Fruit fly (Drosophila melanogaster): ENCODE results near the gene CG5787.
A peak's percentile ranks its signal among the peaks of the same experiment; 100 is the strongest.

The CG5787 gene

dm6 chr2L:12750060-12750459 is 37.3 kb upstream of the CG5787 start (continued):
- TF ChIP-seq Atf3 (GFP tag; optimal IDR thresholded peaks at IDR 0.05) (no peak), zfh1 (GFP tag; IDR thresholded peaks at IDR 0.05) (no peak), gce (GFP tag; IDR thresholded peaks at IDR 0.05) (no peak), Hand (GFP tag; optimal IDR thresholded peaks at IDR 0.05) (no peak), CG4854 (GFP tag; optimal IDR thresholded peaks at IDR 0.05) (no peak), ac (GFP tag; optimal IDR thresholded peaks at IDR 0.05) (no peak), CG31365 (tag; optimal IDR thresholded peaks at IDR 0.05) (no peak), ara (GFP tag; IDR thresholded peaks at IDR 0.05) (0 out of 2 replicates have a peak, but pooled peaks have one; percentile 14), HLHmδ (GFP tag; optimal IDR thresholded peaks at IDR 0.05) (no peak), CG2129 (GFP tag; IDR thresholded peaks at IDR 0.05; ENCODE audit: partially characterized antibody) (no peak), CG3407 (GFP tag; optimal IDR thresholded peaks at IDR 0.05) (no peak), Hmx (GFP tag; optimal IDR thresholded peaks at IDR 0.05) (no peak), CG9817 (tag; optimal IDR thresholded peaks at IDR 0.05) (no peak), TFAM (GFP tag; optimal IDR thresholded peaks at IDR 0.05) (no peak), CG30403 (GFP tag; optimal IDR thresholded peaks at IDR 0.05) (no peak), Lpt (GFP tag; optimal IDR thresholded peaks at IDR 0.05) (no peak), pzg (GFP tag; optimal IDR thresholded peaks at IDR 0.05) (no peak), CG4617 (GFP tag; optimal IDR thresholded peaks at IDR 0.05; ENCODE audit: borderline replicate concordance) (no peak), CG17328 (GFP tag; IDR thresholded peaks at IDR 0.05) (no peak), CG2875 (GFP tag; optimal IDR thresholded peaks at IDR 0.05) (no peak), Usf (GFP tag; optimal IDR thresholded peaks at IDR 0.05) (no peak), CG17829 (tag; optimal IDR thresholded peaks at IDR 0.05) (no peak), ranshi (GFP tag; IDR thresholded peaks at IDR 0.05) (0 out of 2 replicates have a peak, but pooled peaks have one; percentile 16), CG12659 (GFP tag; optimal IDR thresholded peaks at IDR 0.05) (peak; percentile 3), sim (GFP tag; IDR thresholded peaks at IDR 0.05) (no peak), CG10959 (GFP tag; IDR thresholded peaks at IDR 0.05) (no peak), CG10431 (GFP tag; optimal IDR thresholded peaks at IDR 0.05) (no peak), CG11723 (GFP tag; optimal IDR thresholded peaks at IDR 0.05) (no peak), CG4282 (GFP tag; optimal IDR thresholded peaks at IDR 0.05) (no peak), PHDP (tag; optimal IDR thresholded peaks at IDR 0.05) (peak; percentile 10), sens (GFP tag) (peak; percentile 78), CG3995 (GFP tag; optimal IDR thresholded peaks at IDR 0.05) (no peak), pfk (GFP tag; optimal IDR thresholded peaks at IDR 0.05) (no peak), CG7786 (GFP tag; optimal IDR thresholded peaks at IDR 0.05) (no peak), otp (GFP tag; IDR thresholded peaks at IDR 0.05) (no peak), CG17361 (GFP tag; IDR thresholded peaks at IDR 0.05) (0 out of 3 replicates have a peak, but pooled peaks have one; percentile 19), tx (GFP tag; optimal IDR thresholded peaks at IDR 0.05) (no peak), CG8290 (GFP tag; optimal IDR thresholded peaks at IDR 0.05) (no peak), CG8290 (tag; optimal IDR thresholded peaks at IDR 0.05) (no peak), CG2199 (GFP tag; IDR thresholded peaks at IDR 0.05) (no peak), CG1647 (GFP tag; optimal IDR thresholded peaks at IDR 0.05) (no peak), CG17568 (GFP tag; optimal IDR thresholded peaks at IDR 0.05) (no peak), Taf1 (GFP tag; IDR thresholded peaks at IDR 0.05) (no peak), twi (tag; optimal IDR thresholded peaks at IDR 0.05) (no peak), tup (GFP tag; optimal IDR thresholded peaks at IDR 0.05) (no peak), CG6791 (GFP tag; IDR thresholded peaks at IDR 0.05; ENCODE audit: partially characterized antibody) (no peak), Vsx1 (GFP tag; optimal IDR thresholded peaks at IDR 0.05) (no peak), dmrt99B (tag; optimal IDR thresholded peaks at IDR 0.05) (peak; percentile 44), Oli (tag; optimal IDR thresholded peaks at IDR 0.05) (peak; percentile 24), abd-A (tag; optimal IDR thresholded peaks at IDR 0.05) (no peak), CG32772 (GFP tag; IDR thresholded peaks at IDR 0.05) (no peak), Ssrp (tag; optimal IDR thresholded peaks at IDR 0.05) (no peak)

Measured in whole organism, embryonic.